Worm (Caenorhabditis elegans) whole organism, early embryonic: Measurements from ENCODE around the gene egl-15.

Source experiments
- B0310.2 ChIP-seq: sonication (generic microtip); optimal IDR thresholded peaks from 2 replicates; lab custom pipeline; 2016; ENCODE audit warnings: mild to moderate bottlenecking, missing genetic modification characterization, missing compliant biosample characterization
- F13C5.2 ChIP-seq: sonication (generic microtip); optimal IDR thresholded peaks from 2 replicates; lab custom pipeline; 2017; ENCODE audit warnings: mild to moderate bottlenecking, missing genetic modification characterization, inconsistent platforms, missing compliant biosample characterization
- aly-1 ChIP-seq: sonication (generic microtip); optimal IDR thresholded peaks from 2 replicates; lab custom pipeline; 2016; ENCODE audit warnings: missing genetic modification characterization, missing compliant biosample characterization
- ama-1 ChIP-seq: fragments of 150-350 bp; optimal IDR thresholded peaks from 2 replicates; lab custom pipeline; 2014
- ceh-13 ChIP-seq: fragments of 200-800 bp; sonication (Bioruptor generic); optimal IDR thresholded peaks from 2 replicates; lab custom pipeline; 2018; ENCODE audit warnings: mild to moderate bottlenecking, missing genetic modification characterization, missing compliant biosample characterization
- ceh-36 ChIP-seq: sonication (generic microtip); optimal IDR thresholded peaks from 2 replicates; lab custom pipeline; 2016; ENCODE audit warnings: missing genetic modification characterization, inconsistent platforms, missing compliant biosample characterization
- ets-7 ChIP-seq: sonication (generic microtip); optimal IDR thresholded peaks from 2 replicates; lab custom pipeline; 2016; ENCODE audit warnings: missing genotype, missing genetic modification characterization, missing compliant biosample characterization
- flt-1 ChIP-seq: fragments of 200-800 bp; sonication (Bioruptor generic); IDR thresholded peaks from 2 replicates; pipeline ENCODE4 v1.3.6; 2022; ENCODE audit warnings: missing genetic modification characterization, missing compliant biosample characterization
- hmbx-1 ChIP-seq: sonication (generic microtip); optimal IDR thresholded peaks from 2 replicates; lab custom pipeline; 2016; ENCODE audit warnings: mild to moderate bottlenecking, missing genetic modification characterization, missing compliant biosample characterization
- hmg-4 ChIP-seq: fragments of 200-800 bp; sonication (Bioruptor generic); optimal IDR thresholded peaks from 2 replicates; lab custom pipeline; 2018; ENCODE audit warnings: mild to moderate bottlenecking, missing genetic modification characterization, missing compliant biosample characterization
- hnd-1 ChIP-seq: sonication (generic microtip); optimal IDR thresholded peaks from 2 replicates; lab custom pipeline; 2016; ENCODE audit warnings: missing genetic modification characterization, missing compliant biosample characterization
- pes-1 ChIP-seq: fragments of 200-800 bp; sonication (Bioruptor generic); IDR thresholded peaks from 2 replicates; pipeline ENCODE4 v1.3.6; 2022; ENCODE audit warnings: missing genetic modification reagents, missing genetic modification characterization, missing compliant biosample characterization
- scrt-1 ChIP-seq: fragments of 200-800 bp; sonication (Bioruptor generic); IDR thresholded peaks from 2 replicates; pipeline ENCODE4 v1.3.6; 2022; ENCODE audit warnings: missing genetic modification characterization, missing compliant biosample characterization
- sea-1 ChIP-seq: fragments of 200-800 bp; sonication (Bioruptor generic); conservative IDR thresholded peaks from 2 replicates; pipeline ENCODE4 v1.3.6; 2022; ENCODE audit warnings: missing genetic modification characterization, missing compliant biosample characterization
- tbx-11 ChIP-seq: fragments of 200-800 bp; sonication (Bioruptor generic); IDR thresholded peaks from 2 replicates; pipeline ENCODE4 v1.3.6; 2022; ENCODE audit warnings: missing genetic modification characterization, missing compliant biosample characterization
- tbx-37 ChIP-seq: fragments of 200-800 bp; sonication (Bioruptor generic); conservative IDR thresholded peaks from 2 replicates; pipeline ENCODE4 v1.3.6; 2022; ENCODE audit warnings: missing genetic modification reagents, missing genetic modification characterization, missing compliant biosample characterization
- tra-4 ChIP-seq: sonication (generic microtip); optimal IDR thresholded peaks from 2 replicates; lab custom pipeline; 2017; ENCODE audit warnings: missing genetic modification characterization, missing compliant biosample characterization

Gene egl-15

DNA sequence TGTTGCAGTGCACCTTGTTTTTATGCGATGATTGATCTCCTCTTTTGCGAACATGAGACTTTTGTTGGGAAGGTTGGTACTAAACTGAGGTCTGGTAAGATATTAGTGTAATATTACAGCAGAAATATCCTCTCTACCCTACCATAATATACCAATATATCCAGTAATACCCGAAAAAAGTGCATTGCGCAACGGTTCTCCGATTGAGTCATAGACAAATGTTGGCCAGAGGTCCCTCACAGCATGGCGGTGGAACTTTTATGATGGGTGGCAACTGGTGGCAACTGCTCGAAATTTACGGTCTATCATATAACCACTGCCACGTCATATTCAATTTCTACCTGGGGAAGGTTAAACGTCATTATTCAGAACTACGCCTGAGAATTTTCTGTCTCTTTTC, 26.9 kb upstream of the egl-15 start:
- TF ChIP-seq ceh-13: no peak
- TF ChIP-seq scrt-1 (GFP tag; lab: Robert Waterston, UW): 0 out of 2 replicates have a peak, but pooled peaks have one; percentile 12

DNA sequence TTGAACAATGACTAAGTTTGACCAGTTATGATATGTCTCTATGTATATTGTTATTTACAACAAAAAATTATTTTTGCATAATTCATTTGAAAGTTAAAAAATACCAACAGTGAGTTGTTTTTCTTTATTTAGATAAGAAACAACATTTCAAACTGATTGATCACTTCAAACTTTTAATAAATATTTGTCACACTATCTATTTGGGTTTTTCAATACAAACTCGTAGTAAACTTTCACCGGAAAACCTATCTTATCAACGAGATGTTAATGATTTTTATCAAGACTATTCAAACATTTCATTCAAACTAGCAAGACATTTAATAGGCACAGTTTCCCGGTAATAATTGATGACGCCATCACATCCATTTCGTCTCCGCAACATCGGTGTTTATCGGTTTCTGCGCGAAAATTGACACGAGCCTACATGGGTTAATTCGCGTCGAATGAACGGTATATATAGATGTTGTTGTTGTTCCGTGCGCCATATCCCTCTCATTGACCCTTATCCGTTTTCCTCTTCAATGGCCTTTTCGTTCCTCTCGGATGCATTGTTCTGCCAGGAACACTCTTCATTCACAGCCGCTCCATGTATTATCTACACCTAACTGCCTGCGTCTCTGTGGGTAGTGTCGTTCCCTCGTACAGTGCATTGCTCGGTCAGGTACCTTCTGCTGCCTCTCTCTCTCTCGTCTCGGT, 25.9 kb upstream of the egl-15 start:
- TF ChIP-seq pes-1 (no peak), ceh-13 (no peak), hmbx-1 (no peak), flt-1 (GFP tag; lab: Robert Waterston, UW) (0 out of 2 replicates have a peak, but pooled peaks have one; percentile 3)

DNA sequence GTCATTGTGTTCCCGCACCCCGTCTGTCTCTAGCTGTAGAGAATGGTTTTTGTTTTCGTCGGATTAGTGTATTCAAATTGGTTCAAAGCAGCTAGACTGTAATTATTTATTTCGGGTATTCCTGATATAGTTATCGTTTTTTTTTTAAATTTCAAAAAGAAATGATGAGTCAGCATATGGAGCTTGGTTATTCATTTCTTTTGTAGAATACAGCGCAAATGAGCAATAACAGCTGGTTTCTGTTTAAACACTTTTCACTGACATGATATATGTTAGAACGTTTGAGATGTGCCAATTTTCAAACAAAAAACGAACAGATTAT, 25.4 kb upstream of the egl-15 start:
- TF ChIP-seq F13C5.2 (tag; lab: Kevin White, UChicago): no peak
- TF ChIP-seq ceh-13: no peak
- TF ChIP-seq tra-4 (tag; lab: Kevin White, UChicago): no peak
- TF ChIP-seq ceh-36 (tag; lab: Kevin White, UChicago): no peak
- no peak for TF ChIP-seq hmg-4 (GFP tag; lab: Kevin White, UChicago)
- no peak for TF ChIP-seq tbx-37 (GFP tag; lab: Robert Waterston, UW)
- TF ChIP-seq ets-7 (tag; lab: Kevin White, UChicago): no peak
- no peak for TF ChIP-seq pes-1
- no peak for TF ChIP-seq hmbx-1
- TF ChIP-seq ama-1 (lab: Kevin White, UChicago): no peak
- no peak for TF ChIP-seq B0310.2
- TF ChIP-seq hnd-1 (tag; lab: Kevin White, UChicago): no peak
- TF ChIP-seq aly-1 (tag; lab: Kevin White, UChicago): no peak
- TF ChIP-seq scrt-1 (GFP tag; lab: Robert Waterston, UW): no peak
- no peak for TF ChIP-seq sea-1
- no peak for TF ChIP-seq tbx-11 (GFP tag; lab: Robert Waterston, UW)
- TF ChIP-seq flt-1 (GFP tag; lab: Robert Waterston, UW): no peak

DNA sequence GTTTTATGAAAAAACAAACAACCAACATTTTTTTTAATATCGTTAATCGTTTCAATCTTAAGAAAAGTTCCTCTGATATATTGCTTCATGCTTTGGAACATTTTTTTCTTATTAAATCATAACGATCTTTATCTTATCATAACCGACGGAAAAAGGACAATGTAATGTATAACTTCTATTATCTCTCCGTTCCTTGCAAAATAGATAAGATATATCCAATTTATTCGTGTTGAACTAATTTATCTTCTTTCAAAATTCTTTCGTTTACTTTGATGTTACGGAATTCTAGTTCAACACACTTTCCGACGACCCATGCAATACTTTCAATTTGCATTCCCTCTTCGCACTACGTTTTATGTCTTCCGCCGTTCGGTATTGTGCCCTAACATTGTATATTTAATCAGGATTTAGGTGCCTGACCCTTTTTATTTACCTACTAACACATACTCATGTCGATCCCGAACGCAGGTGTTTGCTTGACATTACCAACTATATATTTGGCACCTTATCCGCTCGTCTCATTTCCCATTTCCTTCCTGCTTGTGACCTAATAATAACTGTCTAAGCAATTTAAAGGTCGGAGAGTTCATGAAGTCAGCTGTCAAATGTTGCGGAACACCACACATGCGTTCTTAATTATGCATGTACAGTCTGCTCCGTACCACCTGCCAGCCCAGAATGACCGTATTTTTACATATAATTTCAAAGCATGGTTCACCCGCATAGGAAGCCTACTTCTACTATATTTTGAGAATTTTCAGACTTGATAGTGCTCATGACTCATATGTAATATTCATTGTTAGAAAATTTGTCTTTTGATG, 24.6 kb upstream of the egl-15 start:
- TF ChIP-seq aly-1 (tag; lab: Kevin White, UChicago): no peak
- no peak for TF ChIP-seq ama-1 (lab: Kevin White, UChicago)
- TF ChIP-seq hmbx-1: no peak
- no peak for TF ChIP-seq hmg-4 (GFP tag; lab: Kevin White, UChicago)
- TF ChIP-seq tbx-11 (GFP tag; lab: Robert Waterston, UW): no peak
- TF ChIP-seq F13C5.2 (tag; lab: Kevin White, UChicago): no peak
- no peak for TF ChIP-seq ceh-13
- no peak for TF ChIP-seq tbx-37 (GFP tag; lab: Robert Waterston, UW)
- no peak for TF ChIP-seq ets-7 (tag; lab: Kevin White, UChicago)
- TF ChIP-seq sea-1: no peak
- TF ChIP-seq scrt-1 (GFP tag; lab: Robert Waterston, UW): no peak
- no peak for TF ChIP-seq pes-1
- no peak for TF ChIP-seq B0310.2
- TF ChIP-seq hnd-1 (tag; lab: Kevin White, UChicago): no peak
- no peak for TF ChIP-seq ceh-36 (tag; lab: Kevin White, UChicago)

DNA sequence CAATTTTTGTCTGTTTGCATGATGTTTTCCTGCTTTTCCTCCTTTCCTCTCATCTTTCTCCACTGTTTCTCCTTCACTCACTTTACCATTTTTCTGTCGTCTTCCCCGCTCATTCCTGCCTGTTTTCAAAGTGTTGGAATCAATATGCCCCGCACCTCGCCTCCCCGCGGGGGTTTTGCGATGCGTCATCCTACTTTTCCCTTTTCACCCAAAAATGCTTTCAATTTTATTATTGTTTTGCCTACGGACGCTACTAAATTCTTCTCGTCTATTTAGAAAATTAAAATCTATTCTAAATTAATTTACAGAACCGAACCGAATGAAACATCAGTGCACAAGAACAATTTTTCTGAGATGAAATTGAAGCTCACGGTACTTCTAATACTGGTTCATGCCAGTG, 24.0 kb upstream of the egl-15 start, which contains the start of gene ver-3:
ver-3 (plus strand) TSS at position 301 of the 400 bp plus-strand sequence.
- TF ChIP-seq hmg-4 (GFP tag; lab: Kevin White, UChicago): no peak
- no peak for TF ChIP-seq tbx-11 (GFP tag; lab: Robert Waterston, UW)
- TF ChIP-seq ceh-13: no peak
- no peak for TF ChIP-seq hnd-1 (tag; lab: Kevin White, UChicago)
- TF ChIP-seq tbx-37 (GFP tag; lab: Robert Waterston, UW): no peak
- TF ChIP-seq aly-1 (tag; lab: Kevin White, UChicago): no peak
- TF ChIP-seq B0310.2: no peak
- no peak for TF ChIP-seq sea-1
- TF ChIP-seq pes-1: no peak
- no peak for TF ChIP-seq tra-4 (tag; lab: Kevin White, UChicago)
- TF ChIP-seq F13C5.2 (tag; lab: Kevin White, UChicago): no peak
- no peak for TF ChIP-seq scrt-1 (GFP tag; lab: Robert Waterston, UW)

DNA sequence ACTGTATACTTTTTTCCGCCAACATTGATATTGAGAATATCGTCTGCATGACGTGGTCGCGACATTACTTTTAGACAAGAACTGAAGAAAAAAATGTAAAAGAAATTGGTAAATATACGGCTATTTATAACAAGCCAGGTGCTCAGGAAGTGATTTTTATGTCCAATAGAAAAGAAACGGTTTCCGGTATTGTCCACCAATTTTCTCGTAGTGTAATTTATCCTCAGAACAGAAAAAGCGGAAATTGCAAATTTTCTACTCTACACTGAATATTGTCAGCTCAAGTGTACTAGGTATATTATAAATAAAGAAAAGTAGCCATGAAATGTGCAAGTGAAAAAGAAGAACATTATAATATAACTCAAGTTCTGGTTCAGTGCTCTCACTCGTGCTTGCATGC, 17.0 kb upstream of the egl-15 start, which contains the start of gene F59F3.6:
F59F3.6 (minus strand) TSS at position 101 of the 400 bp plus-strand sequence.
- TF ChIP-seq hnd-1 (tag; lab: Kevin White, UChicago) (no peak), scrt-1 (GFP tag; lab: Robert Waterston, UW) (no peak), F13C5.2 (tag; lab: Kevin White, UChicago) (no peak), tra-4 (tag; lab: Kevin White, UChicago) (no peak)

DNA sequence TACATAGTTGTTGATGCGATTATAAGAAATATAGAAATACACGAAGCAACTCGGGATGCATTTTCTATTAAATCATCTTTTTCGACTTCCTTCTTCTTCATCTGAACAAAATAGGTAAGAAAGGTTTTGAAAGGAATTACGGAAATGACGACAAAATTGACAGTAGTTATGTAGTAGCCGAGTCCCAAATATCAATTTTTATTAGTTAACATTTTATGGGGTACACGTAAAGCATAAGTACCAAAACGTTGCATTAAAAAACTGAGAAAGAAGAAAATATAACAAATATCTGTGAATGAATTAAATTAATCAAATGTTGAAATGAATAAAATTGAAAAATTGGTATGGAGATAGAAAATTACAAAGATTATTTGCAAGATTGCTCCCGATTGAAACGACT, 14.4 kb upstream of the egl-15 start, which contains the start of gene col-177:
col-177 (minus strand) TSS at position 101 of the 400 bp plus-strand sequence.
- TF ChIP-seq sea-1: no peak
- no peak for TF ChIP-seq ets-7 (tag; lab: Kevin White, UChicago)
- no peak for TF ChIP-seq pes-1
- no peak for TF ChIP-seq tbx-11 (GFP tag; lab: Robert Waterston, UW)
- TF ChIP-seq tbx-37 (GFP tag; lab: Robert Waterston, UW): no peak
- no peak for TF ChIP-seq scrt-1 (GFP tag; lab: Robert Waterston, UW)
- no peak for TF ChIP-seq ceh-36 (tag; lab: Kevin White, UChicago)

DNA sequence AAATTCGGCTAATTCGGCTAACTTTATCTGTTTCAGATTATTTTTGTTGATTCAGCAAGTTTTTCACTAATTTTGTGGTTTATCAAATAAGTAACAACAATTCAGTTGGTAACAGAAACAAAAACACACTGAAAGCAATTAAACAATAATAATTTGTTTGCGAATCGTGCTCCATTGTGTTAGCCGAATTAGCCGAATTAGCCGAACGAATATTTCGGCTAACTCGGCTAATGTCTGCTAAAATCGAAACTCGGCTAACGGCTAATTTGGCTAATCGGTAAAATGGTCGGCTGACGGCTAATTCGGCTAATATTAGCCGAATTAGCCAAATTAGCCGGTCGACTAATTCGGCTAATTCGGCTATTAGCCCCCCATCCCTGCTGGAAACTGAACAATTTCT, 12.5 kb upstream of the egl-15 start:
- TF ChIP-seq tbx-11 (GFP tag; lab: Robert Waterston, UW) (no peak), tbx-37 (GFP tag; lab: Robert Waterston, UW) (no peak), hnd-1 (tag; lab: Kevin White, UChicago) (no peak), ceh-13 (no peak), F13C5.2 (tag; lab: Kevin White, UChicago) (no peak), aly-1 (tag; lab: Kevin White, UChicago) (no peak), hmbx-1 (no peak), hmg-4 (GFP tag; lab: Kevin White, UChicago) (no peak)
